Fruit fly (Drosophila melanogaster) whole organism, adult: ENCODE results near the gene CG43332.

Experiments used
- CG11617 ChIP-seq: fragments of 200-800 bp; sonication (Bioruptor generic); optimal IDR thresholded peaks from 2 replicates; lab custom pipeline; 2017; ENCODE audit warnings: mild to moderate bottlenecking, missing biosample characterization, missing genetic modification reagents, missing genetic modification characterization
- CG12768 ChIP-seq: fragments of 200-800 bp; sonication (Bioruptor generic); optimal IDR thresholded peaks from 2 replicates; lab custom pipeline; 2017; ENCODE audit warnings: missing biosample characterization, missing genetic modification characterization, mild to moderate bottlenecking, moderate library complexity, missing genetic modification reagents
- CG14711 ChIP-seq: fragments of 200-800 bp; sonication (Bioruptor generic); optimal IDR thresholded peaks from 2 replicates; lab custom pipeline; 2018; ENCODE audit warnings: missing biosample characterization, mild to moderate bottlenecking, missing genetic modification characterization, moderate library complexity
- CG1620 ChIP-seq: fragments of 200-800 bp; sonication (Bioruptor generic); optimal IDR thresholded peaks from 2 replicates; lab custom pipeline; 2016; ENCODE audit warnings: missing biosample characterization, missing genetic modification characterization
- CG33017 ChIP-seq: fragments of 200-800 bp; sonication (Bioruptor generic); optimal IDR thresholded peaks from 2 replicates; lab custom pipeline; 2018; ENCODE audit warnings: missing biosample characterization, mild to moderate bottlenecking, missing genetic modification characterization, moderate library complexity
- CG5204 ChIP-seq: fragments of 200-800 bp; sonication (Bioruptor generic); optimal IDR thresholded peaks from 2 replicates; lab custom pipeline; 2016; ENCODE audit warnings: missing biosample characterization, missing genetic modification characterization
- CG7045 ChIP-seq: fragments of 200-800 bp; sonication (Bioruptor generic); optimal IDR thresholded peaks from 2 replicates; lab custom pipeline; 2017; ENCODE audit warnings: missing biosample characterization, mild to moderate bottlenecking, missing genetic modification characterization
- CG7101 ChIP-seq: fragments of 200-800 bp; sonication (Bioruptor generic); optimal IDR thresholded peaks from 2 replicates; lab custom pipeline; 2018; ENCODE audit warnings: missing biosample characterization, mild to moderate bottlenecking, missing genetic modification characterization, moderate library complexity
- Clk ChIP-seq: fragments of 200-800 bp; sonication (Bioruptor generic); optimal IDR thresholded peaks from 2 replicates; lab custom pipeline; 2017; ENCODE audit warnings: missing biosample characterization, missing genetic modification characterization
- Crg-1 ChIP-seq: fragments of 200-800 bp; sonication (Bioruptor generic); optimal IDR thresholded peaks from 2 replicates; lab custom pipeline; 2016; ENCODE audit warnings: missing biosample characterization, missing genetic modification characterization
- Hr96 ChIP-seq: fragments of 200-800 bp; sonication (Bioruptor generic); optimal IDR thresholded peaks from 2 replicates; lab custom pipeline; 2016; ENCODE audit warnings: missing biosample characterization, missing genetic modification characterization
- Mnt ChIP-seq: fragments of 200-800 bp; sonication (Bioruptor generic); optimal IDR thresholded peaks from 2 replicates; lab custom pipeline; 2016; ENCODE audit warnings: missing biosample characterization, mild to moderate bottlenecking, missing genetic modification characterization
- bab1 ChIP-seq: fragments of 200-800 bp; sonication (Bioruptor generic); optimal IDR thresholded peaks from 3 replicates; lab custom pipeline; 2019; ENCODE audit warnings: missing biosample characterization, mild to moderate bottlenecking, missing genetic modification characterization, moderate library complexity
- cic ChIP-seq: fragments of 200-800 bp; sonication (Bioruptor generic); optimal IDR thresholded peaks from 2 replicates; lab custom pipeline; 2017; ENCODE audit warnings: missing biosample characterization, mild to moderate bottlenecking, missing genetic modification characterization, moderate library complexity
- cnc ChIP-seq, 2 experiments: fragments of >200 bp; optimal IDR thresholded peaks; 2 replicates each; lab custom pipeline; 2017
- kay ChIP-seq: fragments of 200-800 bp; sonication (Bioruptor generic); peaks from one replicate; lab custom pipeline; 2016; ENCODE audit warnings: missing biosample characterization, missing genetic modification characterization, borderline replicate concordance
- ovo ChIP-seq: fragments of 200-800 bp; sonication (Bioruptor generic); optimal IDR thresholded peaks from 2 replicates; lab custom pipeline; 2016; ENCODE audit warnings: missing biosample characterization, missing genetic modification characterization
- pad ChIP-seq: fragments of 200-800 bp; sonication (Bioruptor generic); optimal IDR thresholded peaks from 3 replicates; lab custom pipeline; 2017; ENCODE audit warnings: missing biosample characterization, missing genetic modification characterization, mild to moderate bottlenecking, moderate library complexity, missing genetic modification reagents
- tj ChIP-seq: fragments of 200-800 bp; sonication (Bioruptor generic); optimal IDR thresholded peaks from 3 replicates; lab custom pipeline; 2017; ENCODE audit warnings: missing biosample characterization, mild to moderate bottlenecking, missing genetic modification characterization, moderate library complexity
- toe ChIP-seq: fragments of 200-800 bp; sonication (Bioruptor generic); optimal IDR thresholded peaks from 2 replicates; lab custom pipeline; 2016; ENCODE audit warnings: missing biosample characterization, missing genetic modification characterization

CG43332 gene

dm6 chr2L:14177407-14177987 lies 14.5 kb upstream of the CG43332 start:
- no peak for TF ChIP-seq CG11617 (GFP tag; lab: Kevin White, UChicago)
- no peak for TF ChIP-seq CG12768 (GFP tag; lab: Kevin White, UChicago)
- TF ChIP-seq cnc (optimal IDR thresholded peaks at IDR 0.05; lab: Kevin White, UChicago), result no peak
- no peak for TF ChIP-seq pad (GFP tag; lab: Kevin White, UChicago)
- no peak for TF ChIP-seq Crg-1
- TF ChIP-seq Clk (GFP tag; lab: Kevin White, UChicago), result no peak
- TF ChIP-seq kay (GFP tag; lab: Kevin White, UChicago), result no peak
- no peak for TF ChIP-seq CG33017 (tag; lab: Kevin White, UChicago)
- TF ChIP-seq cic (GFP tag; lab: Kevin White, UChicago), result no peak
- no peak for TF ChIP-seq CG7045 (GFP tag; lab: Kevin White, UChicago)

DNA sequence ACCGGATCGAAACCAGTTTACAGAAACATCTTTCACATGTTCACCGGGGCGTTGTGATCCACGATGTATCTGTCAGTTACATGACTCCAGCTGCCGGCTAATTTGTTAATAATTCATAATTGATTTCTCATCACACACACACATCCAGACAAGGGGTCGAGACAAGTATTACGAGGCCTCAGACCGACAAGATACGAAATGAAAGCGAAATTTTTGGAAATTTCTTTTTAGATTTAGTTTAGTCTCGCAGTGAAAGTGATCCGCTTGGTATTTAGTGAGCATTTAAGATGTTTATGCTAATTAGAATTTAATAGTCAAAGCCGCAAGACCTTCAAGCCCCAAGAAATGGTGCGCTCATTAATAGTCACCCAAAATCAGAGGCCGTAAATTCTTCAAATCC lies 6.6 kb upstream of the CG43332 start:
- TF ChIP-seq cnc (optimal IDR thresholded peaks at IDR 0.05; lab: Kevin White, UChicago) (no peak), ovo (GFP tag; lab: Kevin White, UChicago) (no peak), cic (GFP tag; lab: Kevin White, UChicago) (no peak), CG5204 (no peak)

DNA sequence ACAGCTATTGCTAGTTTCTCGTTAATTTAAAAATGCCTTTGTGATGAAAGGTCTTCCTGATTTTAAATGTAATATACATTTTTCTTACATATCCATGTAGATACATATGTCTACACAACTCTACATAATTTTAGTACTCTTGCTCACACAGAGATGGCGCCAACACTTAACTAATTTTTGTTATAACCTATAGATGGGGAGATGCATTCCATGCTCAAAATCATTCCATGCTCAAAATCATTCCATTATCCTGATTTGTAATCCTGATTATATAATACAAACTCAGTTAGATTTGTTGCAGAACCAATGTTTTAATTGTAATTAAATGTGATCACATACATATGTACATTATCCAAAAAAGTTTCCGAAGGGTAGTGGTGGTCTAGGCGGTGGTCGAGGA lies 2.1 kb downstream of the CG43332 start:
- TF ChIP-seq CG33017 (tag; lab: Kevin White, UChicago) (no peak), ovo (GFP tag; lab: Kevin White, UChicago) (no peak), CG14711 (tag; lab: Kevin White, UChicago) (no peak), Crg-1 (no peak), Hr96 (GFP tag; lab: Kevin White, UChicago) (no peak), cnc (optimal IDR thresholded peaks at IDR 0.05; lab: Kevin White, UChicago) (no peak), CG5204 (no peak), CG12768 (GFP tag; lab: Kevin White, UChicago) (no peak), CG11617 (GFP tag; lab: Kevin White, UChicago) (no peak), Mnt (no peak), toe (GFP tag; lab: Kevin White, UChicago) (no peak), CG7101 (no peak), pad (GFP tag; lab: Kevin White, UChicago) (no peak), tj (GFP tag; lab: Kevin White, UChicago) (no peak), cic (GFP tag; lab: Kevin White, UChicago) (no peak), bab1 (GFP tag; lab: Kevin White, UChicago) (no peak), Clk (GFP tag; lab: Kevin White, UChicago) (no peak), CG1620 (no peak), kay (GFP tag; lab: Kevin White, UChicago) (no peak)

DNA sequence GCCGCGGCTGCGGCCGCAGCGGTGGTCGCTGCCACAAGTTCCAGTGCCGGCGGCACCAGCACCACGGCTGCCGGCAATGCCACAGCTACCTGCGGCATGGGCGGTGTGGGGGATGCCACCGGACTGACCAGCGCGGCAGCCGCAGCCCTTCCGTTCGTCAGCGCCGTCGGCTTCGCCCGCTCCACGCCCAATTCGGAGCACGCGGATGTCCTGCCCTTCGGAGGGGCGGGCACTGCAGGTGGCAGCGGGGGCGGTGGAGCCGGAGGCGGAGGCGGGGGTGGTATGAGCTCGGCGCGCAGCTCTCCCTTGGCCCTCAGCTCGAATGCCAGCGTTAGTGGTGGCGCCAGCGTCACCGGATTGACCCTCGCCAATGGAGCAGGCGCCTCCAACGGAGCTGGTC lies 5.0 kb downstream of the CG43332 start:
- TF ChIP-seq toe (GFP tag; lab: Kevin White, UChicago) (no peak), cic (GFP tag; lab: Kevin White, UChicago) (no peak), CG1620 (no peak), CG12768 (GFP tag; lab: Kevin White, UChicago) (no peak), tj (GFP tag; lab: Kevin White, UChicago) (no peak), CG14711 (tag; lab: Kevin White, UChicago) (no peak), Hr96 (GFP tag; lab: Kevin White, UChicago) (no peak)

- TF ChIP-seq CG5204 (no peak), cnc (optimal IDR thresholded peaks at IDR 0.05; lab: Kevin White, UChicago) (no peak), CG7101 (no peak), CG12768 (GFP tag; lab: Kevin White, UChicago) (no peak), CG11617 (GFP tag; lab: Kevin White, UChicago) (no peak), bab1 (GFP tag; lab: Kevin White, UChicago) (no peak), CG1620 (no peak), CG33017 (tag; lab: Kevin White, UChicago) (no peak), Clk (GFP tag; lab: Kevin White, UChicago) (no peak), Hr96 (GFP tag; lab: Kevin White, UChicago) (no peak), Crg-1 (no peak), pad (GFP tag; lab: Kevin White, UChicago) (no peak), kay (GFP tag; lab: Kevin White, UChicago) (no peak)
Observed at dm6 chr2L:14146368-14146767, 16.7 kb downstream of the CG43332 start.

DNA sequence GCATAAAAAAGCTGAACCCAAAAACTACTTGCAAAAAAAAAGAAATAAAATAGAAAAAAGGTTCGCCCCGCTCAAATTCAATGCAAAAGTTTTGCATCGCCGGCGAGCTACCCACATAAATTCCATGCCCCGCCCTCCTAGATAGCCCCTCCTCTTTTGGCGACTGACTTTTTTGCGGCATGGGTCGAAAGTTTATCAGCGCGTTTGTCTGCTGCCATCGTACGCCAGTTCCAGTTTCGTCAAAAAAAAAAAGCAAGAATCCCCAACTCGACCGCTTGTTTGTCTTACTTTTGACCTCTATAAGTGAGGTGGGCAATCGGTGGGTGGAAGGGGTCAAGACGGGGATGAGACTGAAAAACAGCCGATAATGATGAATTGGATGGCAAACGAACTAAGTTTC lies 20.2 kb downstream of the CG43332 start:
- no peak for TF ChIP-seq Clk (GFP tag; lab: Kevin White, UChicago)

dm6 chr2L:14141238-14141637 lies 21.8 kb downstream of the CG43332 start:
- no peak for TF ChIP-seq pad (GFP tag; lab: Kevin White, UChicago)
- no peak for TF ChIP-seq CG7045 (GFP tag; lab: Kevin White, UChicago)
- TF ChIP-seq CG1620, result no peak
- no peak for TF ChIP-seq Crg-1
- TF ChIP-seq ovo (GFP tag; lab: Kevin White, UChicago), result no peak
- no peak for TF ChIP-seq cic (GFP tag; lab: Kevin White, UChicago)
- TF ChIP-seq CG5204, result no peak
- no peak for TF ChIP-seq Clk (GFP tag; lab: Kevin White, UChicago)
- no peak for TF ChIP-seq CG11617 (GFP tag; lab: Kevin White, UChicago)
- TF ChIP-seq bab1 (GFP tag; lab: Kevin White, UChicago), result no peak
- no peak for TF ChIP-seq tj (GFP tag; lab: Kevin White, UChicago)
